Fruit fly (Drosophila melanogaster): ENCODE results near the gene Cyp305a1.

The Cyp305a1 gene

DNA sequence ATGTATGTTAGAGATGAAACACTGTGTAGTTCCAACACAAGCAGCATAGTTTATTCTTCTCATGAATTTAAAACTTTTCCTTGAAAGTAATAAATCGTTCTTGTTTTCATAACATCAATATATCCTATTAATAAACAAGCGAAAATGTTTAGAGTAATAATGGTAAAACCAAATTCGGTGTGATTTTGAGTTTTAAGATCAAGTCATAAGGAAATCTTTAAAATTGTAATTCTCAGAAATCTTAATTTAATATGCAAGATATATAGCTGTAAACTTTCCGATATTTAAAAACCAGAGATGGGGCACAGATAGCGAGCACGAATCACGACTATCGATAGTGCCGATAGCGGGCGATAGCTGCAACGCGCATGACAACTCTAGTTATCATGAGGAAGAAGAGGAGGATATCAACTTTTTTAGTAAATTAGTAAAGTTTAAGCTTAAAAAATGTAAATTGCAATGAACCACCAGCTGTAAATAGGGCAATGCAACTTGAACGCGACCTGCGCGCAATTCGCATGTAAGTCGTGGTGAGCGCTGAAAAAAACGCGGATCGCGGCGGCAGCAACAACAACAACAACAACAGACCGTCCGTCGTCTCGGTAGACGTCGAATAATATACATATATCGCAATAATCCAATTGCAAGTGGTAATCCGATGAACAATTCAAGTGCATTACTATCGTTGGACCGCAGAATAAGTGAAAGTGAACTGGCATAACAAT lies 4.8 kb upstream of the Cyp305a1 start, which contains the start of the genes Fibp and Deaf1 (continued):
- TF ChIP-seq CG31365 (tag; optimal IDR thresholded peaks at IDR 0.05) (no peak), pnt (GFP tag; optimal IDR thresholded peaks at IDR 0.05) (peak; percentile 80), Hr39 (optimal IDR thresholded peaks at IDR 0.05) (no peak), lilli (GFP tag; optimal IDR thresholded peaks at IDR 0.05) (peak; percentile 89), CG6254 (GFP tag; optimal IDR thresholded peaks at IDR 0.05) (no peak), sna (GFP tag; IDR thresholded peaks at IDR 0.05; ENCODE audit: partially characterized antibody) (peak; percentile 94), CG10959 (GFP tag; IDR thresholded peaks at IDR 0.05) (no peak), CG31224 (GFP tag; IDR thresholded peaks at IDR 0.05) (0 out of 2 replicates have a peak, but pooled peaks have one; percentile 45), CG9797 (GFP tag; optimal IDR thresholded peaks at IDR 0.05) (peak; percentile 51), CHES-1-like (GFP tag; optimal IDR thresholded peaks at IDR 0.05) (peak; percentile 83), Trl (optimal IDR thresholded peaks at IDR 0.05) (no peak), Trl (GFP tag; optimal IDR thresholded peaks at IDR 0.05) (peak; percentile 79), CG3407 (GFP tag; optimal IDR thresholded peaks at IDR 0.05) (peak; percentile 44), Kr (GFP tag; optimal IDR thresholded peaks at IDR 0.05) (no peak), Asciz (GFP tag; optimal IDR thresholded peaks at IDR 0.05) (no peak), Max (GFP tag; optimal IDR thresholded peaks at IDR 0.05) (peak; percentile 57), lmd (GFP tag; IDR thresholded peaks at IDR 0.05) (peak; percentile 71; the same call in 1 of the 2 replicates), br (optimal IDR thresholded peaks at IDR 0.05) (no peak), wek (GFP tag; optimal IDR thresholded peaks at IDR 0.05) (no peak), luna (GFP tag; optimal IDR thresholded peaks at IDR 0.05) (peak; percentile 25), slbo (GFP tag; IDR thresholded peaks at IDR 0.05) (peak; percentile 87), gfzf (GFP tag; optimal IDR thresholded peaks at IDR 0.05) (peak; percentile 68), CG30431 (GFP tag; optimal IDR thresholded peaks at IDR 0.05) (peak; percentile 46), CG4282 (GFP tag; optimal IDR thresholded peaks at IDR 0.05) (peak; percentile 39), usp (GFP tag; optimal IDR thresholded peaks at IDR 0.05) (no peak), CG2116 (GFP tag; optimal IDR thresholded peaks at IDR 0.05) (peak; percentile 69), Poxn (GFP tag; IDR thresholded peaks at IDR 0.05) (no peak), CG3726 (GFP tag; IDR thresholded peaks at IDR 0.05) (no peak), Nf-YC (tag; optimal IDR thresholded peaks at IDR 0.05) (peak; percentile 75), Hmr (GFP tag; optimal IDR thresholded peaks at IDR 0.05) (peak; percentile 72), row (GFP tag; IDR thresholded peaks at IDR 0.05) (peak; percentile 95), schlank (tag; optimal IDR thresholded peaks at IDR 0.05) (no peak), Dip2 (GFP tag; IDR thresholded peaks at IDR 0.05) (no peak), CG8478 (optimal IDR thresholded peaks at IDR 0.05) (no peak), Dad (GFP tag; optimal IDR thresholded peaks at IDR 0.05) (peak; percentile 79), sug (tag; optimal IDR thresholded peaks at IDR 0.05) (peak; percentile 85), Bdp1 (GFP tag; optimal IDR thresholded peaks at IDR 0.05) (peak; percentile 22), Myb (GFP tag; optimal IDR thresholded peaks at IDR 0.05) (peak; percentile 62), twi (tag; optimal IDR thresholded peaks at IDR 0.05) (peak; percentile 64), Nf-YB (GFP tag; optimal IDR thresholded peaks at IDR 0.05) (peak; percentile 35), CG1647 (GFP tag; optimal IDR thresholded peaks at IDR 0.05) (peak; percentile 67), Hsf (GFP tag; optimal IDR thresholded peaks at IDR 0.05) (peak; percentile 82), CG2120 (GFP tag; optimal IDR thresholded peaks at IDR 0.05) (peak; percentile 90), fd102C (GFP tag; optimal IDR thresholded peaks at IDR 0.05) (no peak), CG4360 (GFP tag; IDR thresholded peaks at IDR 0.05) (peak; percentile 96), CG31441 (GFP tag; IDR thresholded peaks at IDR 0.05) (peak; percentile 70), CG1603 (tag; optimal IDR thresholded peaks at IDR 0.05) (peak; percentile 43), CG17829 (tag; optimal IDR thresholded peaks at IDR 0.05) (peak; percentile 85), B-H2 (GFP tag; optimal IDR thresholded peaks at IDR 0.05) (peak; percentile 64), H2.0 (GFP tag; IDR thresholded peaks at IDR 0.05) (peak; percentile 51; the same call in 1 of the 2 replicates), CG7372 (GFP tag; IDR thresholded peaks at IDR 0.05) (peak; percentile 59), h (optimal IDR thresholded peaks at IDR 0.05) (no peak)
